Worm (Caenorhabditis elegans) whole organism, young adult: Measurements from ENCODE around the gene klp-3.

Experiments used
- B0019.2 ChIP-seq: fragments of 200-800 bp; sonication (Bioruptor generic); conservative IDR thresholded peaks from 2 replicates; pipeline ENCODE4 v1.3.6; 2022; ENCODE audit warnings: missing genetic modification reagents, missing genetic modification characterization, missing compliant biosample characterization
- F23B12.7 ChIP-seq: sonication (generic microtip); optimal IDR thresholded peaks from 2 replicates; lab custom pipeline; 2017; ENCODE audit warnings: missing genetic modification characterization, mild to moderate bottlenecking, missing compliant biosample characterization, antibody characterized with exemption, moderate library complexity; ENCODE audit not compliant: insufficient read depth
- madf-6 ChIP-seq: fragments of 200-800 bp; sonication (Bioruptor generic); IDR thresholded peaks from 2 replicates; pipeline ENCODE4 v1.3.6; 2022; ENCODE audit warnings: missing genetic modification reagents, missing genetic modification characterization, missing compliant biosample characterization
- sea-2 ChIP-seq: fragments of 200-800 bp; sonication (Bioruptor generic); IDR thresholded peaks from 2 replicates; pipeline ENCODE4 v1.3.6; 2022; ENCODE audit warnings: missing genetic modification characterization, missing compliant biosample characterization

ce11 chrII:7813237-7813636, 28.9 kb upstream of the klp-3 start:
- TF ChIP-seq madf-6 (no peak), F23B12.7 (tag; lab: Kevin White, UChicago) (no peak), B0019.2 (GFP tag; lab: Robert Waterston, UW) (no peak), sea-2 (GFP tag; lab: Robert Waterston, UW) (no peak)
